Worm (Caenorhabditis elegans) whole organism, early embryonic: Measurements from ENCODE around the gene C05E11.6.

Experiments used
- B0310.2 ChIP-seq: sonication (generic microtip); optimal IDR thresholded peaks from 2 replicates; lab custom pipeline; 2016; ENCODE audit warnings: mild to moderate bottlenecking, missing genetic modification characterization, missing compliant biosample characterization
- aly-1 ChIP-seq: sonication (generic microtip); optimal IDR thresholded peaks from 2 replicates; lab custom pipeline; 2016; ENCODE audit warnings: missing genetic modification characterization, missing compliant biosample characterization
- ama-1 ChIP-seq: fragments of 150-350 bp; optimal IDR thresholded peaks from 2 replicates; lab custom pipeline; 2014
- flt-1 ChIP-seq: fragments of 200-800 bp; sonication (Bioruptor generic); IDR thresholded peaks from 2 replicates; pipeline ENCODE4 v1.3.6; 2022; ENCODE audit warnings: missing genetic modification characterization, missing compliant biosample characterization
- hmbx-1 ChIP-seq: sonication (generic microtip); optimal IDR thresholded peaks from 2 replicates; lab custom pipeline; 2016; ENCODE audit warnings: mild to moderate bottlenecking, missing genetic modification characterization, missing compliant biosample characterization
- hmg-4 ChIP-seq: fragments of 200-800 bp; sonication (Bioruptor generic); optimal IDR thresholded peaks from 2 replicates; lab custom pipeline; 2018; ENCODE audit warnings: mild to moderate bottlenecking, missing genetic modification characterization, missing compliant biosample characterization
- hnd-1 ChIP-seq: sonication (generic microtip); optimal IDR thresholded peaks from 2 replicates; lab custom pipeline; 2016; ENCODE audit warnings: missing genetic modification characterization, missing compliant biosample characterization
- sea-1 ChIP-seq: fragments of 200-800 bp; sonication (Bioruptor generic); conservative IDR thresholded peaks from 2 replicates; pipeline ENCODE4 v1.3.6; 2022; ENCODE audit warnings: missing genetic modification characterization, missing compliant biosample characterization
- tbx-11 ChIP-seq: fragments of 200-800 bp; sonication (Bioruptor generic); IDR thresholded peaks from 2 replicates; pipeline ENCODE4 v1.3.6; 2022; ENCODE audit warnings: missing genetic modification characterization, missing compliant biosample characterization
- tbx-37 ChIP-seq: fragments of 200-800 bp; sonication (Bioruptor generic); conservative IDR thresholded peaks from 2 replicates; pipeline ENCODE4 v1.3.6; 2022; ENCODE audit warnings: missing genetic modification reagents, missing genetic modification characterization, missing compliant biosample characterization
- tra-4 ChIP-seq: sonication (generic microtip); optimal IDR thresholded peaks from 2 replicates; lab custom pipeline; 2017; ENCODE audit warnings: missing genetic modification characterization, missing compliant biosample characterization

DNA sequence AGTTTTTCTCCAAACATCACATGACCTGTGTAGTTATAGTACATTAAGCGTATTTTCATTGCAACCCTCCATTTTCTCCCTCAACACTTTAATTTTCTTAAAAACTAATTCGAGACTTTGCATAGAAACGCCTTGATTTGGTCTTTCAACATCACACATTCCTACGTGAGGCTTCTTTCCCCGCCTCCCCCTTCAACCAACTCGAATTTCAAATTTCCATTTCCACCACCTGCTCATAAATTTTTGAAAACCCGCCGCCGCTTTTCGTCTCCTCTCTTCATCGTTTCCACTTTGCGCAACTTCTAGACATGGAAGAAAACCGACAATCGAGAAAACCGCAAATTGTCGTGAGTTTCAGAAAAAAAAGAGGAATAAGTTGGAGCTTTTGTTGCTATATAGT lies 16.0 kb downstream of the C05E11.6 start, which contains the start of gene C05E11.3:
- no peak for TF ChIP-seq sea-1 (GFP tag; lab: Robert Waterston, UW)
- TF ChIP-seq flt-1, result no peak
- TF ChIP-seq hnd-1 (tag; lab: Kevin White, UChicago), result no peak
- no peak for TF ChIP-seq tbx-37 (GFP tag; lab: Robert Waterston, UW)
- TF ChIP-seq ama-1 (lab: Kevin White, UChicago), result no peak
- TF ChIP-seq aly-1, result no peak
- no peak for TF ChIP-seq tbx-11
- TF ChIP-seq tra-4, result no peak
- TF ChIP-seq hmg-4 (GFP tag; lab: Kevin White, UChicago), result no peak
- TF ChIP-seq B0310.2 (tag; lab: Kevin White, UChicago), result no peak
- TF ChIP-seq hmbx-1 (tag; lab: Kevin White, UChicago), result no peak
